Worm (Caenorhabditis elegans): Measurements from ENCODE around the gene ril-1.

DNA sequence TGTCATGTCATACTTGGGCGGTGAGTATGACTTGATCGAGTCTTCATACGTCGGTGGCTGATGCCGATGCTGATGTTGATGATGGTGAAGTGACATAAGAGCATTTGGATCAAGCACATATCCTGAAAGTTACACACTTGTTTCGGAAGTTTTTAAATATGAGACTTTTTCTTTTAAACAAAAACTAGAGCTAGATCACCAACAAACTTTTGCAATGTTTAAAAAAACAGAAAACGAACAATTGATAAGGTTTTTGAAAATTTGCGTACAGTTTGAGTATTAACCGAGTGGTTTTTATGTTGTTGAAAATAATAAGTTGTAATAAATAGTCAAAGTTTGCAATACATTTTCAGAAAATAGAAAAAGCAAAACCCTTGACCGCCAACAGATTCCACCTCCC, 39.3 kb downstream of the ril-1 start, which contains the start of gene R02D5.4:
- TF ChIP-seq ztf-11 (tag; optimal IDR thresholded peaks at IDR 0.05), result no peak
- TF ChIP-seq elt-3 (tag; optimal IDR thresholded peaks at IDR 0.05), result no peak
- no peak for TF ChIP-seq unc-62 (GFP tag; optimal IDR thresholded peaks at IDR 0.05)
- no peak for TF ChIP-seq nhr-237 (tag; optimal IDR thresholded peaks at IDR 0.05)
- no peak for TF ChIP-seq pha-4 (tag; optimal IDR thresholded peaks at IDR 0.05)
- TF ChIP-seq mep-1 (tag; optimal IDR thresholded peaks at IDR 0.05), result no peak
- no peak for TF ChIP-seq lin-13 (tag; optimal IDR thresholded peaks at IDR 0.05)
- TF ChIP-seq drap-1 (GFP tag; optimal IDR thresholded peaks at IDR 0.05), result no peak
